Worm (Caenorhabditis elegans) whole organism, late embryonic: ENCODE results near the gene cyp-13A4.
A peak's percentile ranks its signal among the peaks of the same experiment; 100 is the strongest.

Experiments
- C38D4.7 ChIP-seq: fragments of 200-800 bp; sonication (Bioruptor generic); optimal IDR thresholded peaks from 2 replicates; lab custom pipeline; 2018; ENCODE audit warnings: mild to moderate bottlenecking, missing genetic modification characterization, moderate library complexity, missing compliant biosample characterization
- F13H6.1 ChIP-seq: sonication (generic microtip); optimal IDR thresholded peaks from 2 replicates; lab custom pipeline; 2016; ENCODE audit warnings: missing genetic modification characterization, missing compliant biosample characterization
- T23F11.4 ChIP-seq: fragments of 200-800 bp; sonication (Bioruptor generic); optimal IDR thresholded peaks from 2 replicates; lab custom pipeline; 2018; ENCODE audit warnings: mild to moderate bottlenecking, missing genetic modification characterization, missing compliant biosample characterization
- Y22D7AL.16 ChIP-seq: sonication (generic microtip); optimal IDR thresholded peaks from 2 replicates; lab custom pipeline; 2016; ENCODE audit warnings: missing genetic modification characterization, missing compliant biosample characterization
- ama-1 ChIP-seq: fragments of 150-350 bp; optimal IDR thresholded peaks from 2 replicates; lab custom pipeline; 2014
- ceh-14 ChIP-seq: sonication (generic microtip); optimal IDR thresholded peaks from 2 replicates; lab custom pipeline; 2016; ENCODE audit warnings: missing genotype, missing genetic modification characterization, missing compliant biosample characterization
- ceh-18 ChIP-seq: sonication (generic microtip); optimal IDR thresholded peaks from 2 replicates; lab custom pipeline; 2016; ENCODE audit warnings: missing genetic modification characterization, missing compliant biosample characterization
- ceh-2 ChIP-seq: sonication (generic microtip); optimal IDR thresholded peaks from 2 replicates; lab custom pipeline; 2016; ENCODE audit warnings: missing genotype, missing genetic modification characterization, missing compliant biosample characterization
- ceh-34 ChIP-seq: sonication (generic microtip); optimal IDR thresholded peaks from 2 replicates; lab custom pipeline; 2016; ENCODE audit warnings: mild to moderate bottlenecking, missing genetic modification characterization, missing compliant biosample characterization
- ceh-6 ChIP-seq: fragments of 200-800 bp; sonication (Bioruptor generic); optimal IDR thresholded peaks from 2 replicates; lab custom pipeline; 2018; ENCODE audit warnings: mild to moderate bottlenecking, missing genetic modification characterization, missing compliant biosample characterization
- che-1 ChIP-seq: sonication (generic microtip); optimal IDR thresholded peaks from 2 replicates; lab custom pipeline; 2016; ENCODE audit warnings: mild to moderate bottlenecking, missing genetic modification characterization, missing compliant biosample characterization
- dmd-4 ChIP-seq: sonication (generic microtip); optimal IDR thresholded peaks from 2 replicates; lab custom pipeline; 2016; ENCODE audit warnings: borderline replicate concordance, missing genetic modification characterization, missing compliant biosample characterization
- elt-2 ChIP-seq: sonication (generic microtip); optimal IDR thresholded peaks from 2 replicates; lab custom pipeline; 2016; ENCODE audit warnings: missing genetic modification reagents, missing genetic modification characterization, missing compliant biosample characterization
- ets-4 ChIP-seq: sonication (generic microtip); optimal IDR thresholded peaks from 2 replicates; lab custom pipeline; 2016; ENCODE audit warnings: missing genetic modification characterization, missing compliant biosample characterization
- fax-1 ChIP-seq: sonication (generic microtip); optimal IDR thresholded peaks from 2 replicates; lab custom pipeline; 2016; ENCODE audit warnings: missing genotype, missing genetic modification characterization, missing compliant biosample characterization
- fkh-6 ChIP-seq: sonication (generic microtip); optimal IDR thresholded peaks from 2 replicates; lab custom pipeline; 2016; ENCODE audit warnings: missing genetic modification characterization, missing compliant biosample characterization
- gmeb-2 ChIP-seq: sonication (generic microtip); optimal IDR thresholded peaks from 2 replicates; lab custom pipeline; 2016; ENCODE audit warnings: missing genetic modification characterization, inconsistent platforms, missing compliant biosample characterization
- hlh-30 ChIP-seq: sonication (generic microtip); optimal IDR thresholded peaks from 2 replicates; lab custom pipeline; 2017; ENCODE audit warnings: antibody characterized with exemption, missing genetic modification characterization, missing compliant biosample characterization; ENCODE audit not compliant: insufficient read depth
- hlh-8 ChIP-seq: sonication (generic microtip); optimal IDR thresholded peaks from 2 replicates; lab custom pipeline; 2016; ENCODE audit warnings: missing genotype, missing genetic modification characterization, missing compliant biosample characterization
- lim-6 ChIP-seq: sonication (generic microtip); optimal IDR thresholded peaks from 2 replicates; lab custom pipeline; 2016; ENCODE audit warnings: missing genetic modification characterization, missing compliant biosample characterization
- mec-3 ChIP-seq: sonication (generic microtip); optimal IDR thresholded peaks from 2 replicates; lab custom pipeline; 2016; ENCODE audit warnings: borderline replicate concordance, missing genetic modification characterization, missing compliant biosample characterization
- nhr-232 ChIP-seq: sonication (generic microtip); optimal IDR thresholded peaks from 2 replicates; lab custom pipeline; 2016; ENCODE audit warnings: missing genetic modification characterization, missing compliant biosample characterization
- npax-4 ChIP-seq: sonication (generic microtip); optimal IDR thresholded peaks from 2 replicates; lab custom pipeline; 2016; ENCODE audit warnings: missing genetic modification characterization, missing compliant biosample characterization
- odd-2 ChIP-seq: sonication (generic microtip); optimal IDR thresholded peaks from 2 replicates; lab custom pipeline; 2017; ENCODE audit warnings: antibody characterized with exemption, mild to moderate bottlenecking, missing genetic modification characterization, missing compliant biosample characterization
- pat-9 ChIP-seq: fragments of 200-800 bp; sonication (Bioruptor generic); optimal IDR thresholded peaks from 2 replicates; lab custom pipeline; 2018; ENCODE audit warnings: mild to moderate bottlenecking, missing genetic modification characterization, moderate library complexity, missing compliant biosample characterization
- pha-2 ChIP-seq: sonication (generic microtip); optimal IDR thresholded peaks from 2 replicates; lab custom pipeline; 2017; ENCODE audit warnings: mild to moderate bottlenecking, missing genetic modification characterization, missing compliant biosample characterization
- pqm-1 ChIP-seq: sonication (generic microtip); optimal IDR thresholded peaks from 2 replicates; lab custom pipeline; 2016; ENCODE audit warnings: missing genetic modification characterization, missing compliant biosample characterization
- rnt-1 ChIP-seq: sonication (generic microtip); optimal IDR thresholded peaks from 2 replicates; lab custom pipeline; 2016; ENCODE audit warnings: missing genetic modification characterization, missing compliant biosample characterization
- sdc-2 ChIP-seq: sonication (generic microtip); optimal IDR thresholded peaks from 2 replicates; lab custom pipeline; 2016; ENCODE audit warnings: missing genotype, missing genetic modification characterization, missing compliant biosample characterization
- sox-2 ChIP-seq: fragments of 200-800 bp; sonication (Bioruptor generic); IDR thresholded peaks from 2 replicates; pipeline ENCODE4 v1.3.6; 2022; ENCODE audit warnings: missing genetic modification reagents, missing genetic modification characterization, missing compliant biosample characterization
- syd-9 ChIP-seq: sonication (generic microtip); optimal IDR thresholded peaks from 2 replicates; lab custom pipeline; 2016; ENCODE audit warnings: mild to moderate bottlenecking, missing genetic modification characterization, moderate library complexity, missing compliant biosample characterization
- unc-42 ChIP-seq: sonication (generic microtip); optimal IDR thresholded peaks from 2 replicates; lab custom pipeline; 2016; ENCODE audit warnings: missing genotype, missing genetic modification characterization, missing compliant biosample characterization
- unc-55 ChIP-seq: sonication (generic microtip); optimal IDR thresholded peaks from 2 replicates; lab custom pipeline; 2017; ENCODE audit warnings: missing biosample characterization, missing genetic modification reagents, missing genetic modification characterization
- unc-86 ChIP-seq: sonication (generic microtip); optimal IDR thresholded peaks from 2 replicates; lab custom pipeline; 2016; ENCODE audit warnings: missing genetic modification characterization, missing compliant biosample characterization
- ztf-16 ChIP-seq: sonication (generic microtip); optimal IDR thresholded peaks from 2 replicates; lab custom pipeline; 2017; ENCODE audit warnings: missing genetic modification characterization, missing compliant biosample characterization

cyp-13A4 gene

DNA sequence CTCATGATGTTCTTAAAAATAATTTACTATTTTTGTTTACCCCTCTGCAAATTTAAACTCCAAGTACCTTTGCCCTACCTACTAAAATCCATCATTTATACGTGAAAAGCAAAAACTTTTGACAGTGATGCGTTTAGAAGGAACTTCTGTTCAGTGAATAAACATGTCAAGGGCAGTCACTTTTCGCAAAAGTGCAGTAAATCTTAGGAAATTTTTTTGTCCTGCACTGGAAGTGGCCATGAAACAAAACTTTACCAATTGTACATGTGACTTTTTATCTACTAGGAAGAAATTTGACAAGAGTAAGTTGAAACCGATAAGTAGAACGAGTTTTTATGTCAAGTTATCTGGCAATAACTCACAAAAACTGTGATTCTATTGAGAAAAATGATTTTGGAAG is 11.3 kb downstream of the cyp-13A4 start:
- TF ChIP-seq fkh-6 (tag; lab: Kevin White, UChicago) (no peak), dmd-4 (no peak)

- no peak for TF ChIP-seq syd-9
- TF ChIP-seq ets-4 (tag; lab: Kevin White, UChicago) = no peak
- no peak for TF ChIP-seq hlh-30 (tag; lab: Kevin White, UChicago)
- TF ChIP-seq fax-1 = no peak
- no peak for TF ChIP-seq ceh-18 (tag; lab: Kevin White, UChicago)
- no peak for TF ChIP-seq ceh-2 (tag; lab: Kevin White, UChicago)
- TF ChIP-seq mec-3 = no peak
- no peak for TF ChIP-seq pha-2 (tag; lab: Kevin White, UChicago)
- TF ChIP-seq elt-2 (tag; lab: Kevin White, UChicago) = no peak
- TF ChIP-seq unc-55 (GFP tag; lab: Kevin White, UChicago) = no peak
- TF ChIP-seq odd-2 (tag; lab: Kevin White, UChicago) = no peak
- no peak for TF ChIP-seq unc-42 (tag; lab: Kevin White, UChicago)
- no peak for TF ChIP-seq sdc-2 (tag; lab: Kevin White, UChicago)
- TF ChIP-seq ceh-34 (tag; lab: Kevin White, UChicago) = no peak
- TF ChIP-seq ceh-6 (GFP tag; lab: Kevin White, UChicago) = no peak
- TF ChIP-seq, all 69 proteins: peak for 0
Measured at ce11 chrII:9782337-9782736, 15.2 kb downstream of the cyp-13A4 start, which contains the start of gene T10B9.14. Gene T10B9.14, minus strand, starts transcription at chrII:9782437.

ce11 chrII:9781842-9782241 is 15.7 kb downstream of the cyp-13A4 start, which contains the start of gene cyp-13A1:
Gene cyp-13A1, minus strand, starts transcription at chrII:9781997.
- TF ChIP-seq sdc-2 (tag; lab: Kevin White, UChicago) = no peak
- TF ChIP-seq hlh-30 (tag; lab: Kevin White, UChicago) = no peak
- TF ChIP-seq elt-2 (tag; lab: Kevin White, UChicago) = peak; percentile 10
- no peak for TF ChIP-seq Y22D7AL.16 (tag; lab: Kevin White, UChicago)
- TF ChIP-seq hlh-8 (tag; lab: Kevin White, UChicago) = no peak

DNA sequence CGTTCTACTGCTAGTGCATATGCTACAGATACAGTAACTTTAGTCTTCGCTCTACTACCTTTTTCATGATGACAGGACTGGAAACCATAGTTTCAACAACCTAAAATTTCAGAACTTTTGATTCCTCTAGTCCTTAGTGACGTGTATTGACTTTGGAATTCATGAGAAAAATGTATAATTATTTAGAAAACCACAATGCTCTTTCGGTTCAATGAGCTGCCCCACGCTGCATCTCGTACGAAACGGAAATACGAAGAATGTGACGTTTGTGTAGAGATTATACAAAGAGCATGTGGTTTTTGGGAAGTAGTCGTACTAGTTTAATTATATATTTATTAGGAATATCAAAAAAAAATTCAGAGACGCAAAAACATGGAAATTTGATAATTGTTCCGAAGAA is 19.0 kb downstream of the cyp-13A4 start:
- no peak for TF ChIP-seq unc-42 (tag; lab: Kevin White, UChicago)
- no peak for TF ChIP-seq C38D4.7 (GFP tag; lab: Kevin White, UChicago)
- TF ChIP-seq pqm-1 = no peak
- no peak for TF ChIP-seq ztf-16 (tag; lab: Kevin White, UChicago)
- no peak for TF ChIP-seq mec-3
- no peak for TF ChIP-seq gmeb-2 (tag; lab: Kevin White, UChicago)
- no peak for TF ChIP-seq Y22D7AL.16 (tag; lab: Kevin White, UChicago)
- TF ChIP-seq unc-86 (tag; lab: Kevin White, UChicago) = no peak
- TF ChIP-seq sox-2 (GFP tag; lab: Robert Waterston, UW) = no peak
- no peak for TF ChIP-seq nhr-232 (tag; lab: Kevin White, UChicago)

ce11 chrII:9775790-9776189 is 21.8 kb downstream of the cyp-13A4 start, which contains the start of gene T10B9.9:
Gene T10B9.9, minus strand, starts transcription at chrII:9775890.
- TF ChIP-seq fax-1 (no peak), ama-1 (no peak), elt-2 (tag; lab: Kevin White, UChicago) (no peak), pat-9 (tag; lab: Kevin White, UChicago) (no peak), sdc-2 (tag; lab: Kevin White, UChicago) (no peak), npax-4 (no peak), T23F11.4 (GFP tag; lab: Kevin White, UChicago) (no peak), che-1 (tag; lab: Kevin White, UChicago) (no peak), lim-6 (tag; lab: Kevin White, UChicago) (no peak), F13H6.1 (tag; lab: Kevin White, UChicago) (no peak), C38D4.7 (GFP tag; lab: Kevin White, UChicago) (no peak), rnt-1 (tag; lab: Kevin White, UChicago) (no peak), unc-86 (tag; lab: Kevin White, UChicago) (no peak), ceh-14 (no peak), hlh-8 (tag; lab: Kevin White, UChicago) (no peak)
- TF ChIP-seq, all 69 proteins: peak for 0
